Fruit fly (Drosophila melanogaster) whole organism, prepupa: ENCODE data around the gene drn.
A peak's percentile ranks its signal among the peaks of the same experiment; 100 is the strongest.

Experiments
- Blimp-1 ChIP-seq: fragments of 200-800 bp; sonication (Bioruptor generic); optimal IDR thresholded peaks from 3 replicates; lab custom pipeline; 2017; ENCODE audit warnings: missing biosample characterization, missing genetic modification characterization, mild to moderate bottlenecking, moderate library complexity, missing genetic modification reagents
- CG10631 ChIP-seq: fragments of 200-800 bp; sonication (Bioruptor generic); optimal IDR thresholded peaks from 2 replicates; lab custom pipeline; 2016; ENCODE audit warnings: missing biosample characterization, missing genetic modification characterization
- CG10669 ChIP-seq: fragments of 200-800 bp; sonication (Bioruptor generic); optimal IDR thresholded peaks from 3 replicates; lab custom pipeline; 2018; ENCODE audit warnings: missing biosample characterization, mild to moderate bottlenecking, missing genetic modification characterization, moderate library complexity
- CG11294 ChIP-seq: fragments of 200-800 bp; sonication (Bioruptor generic); IDR thresholded peaks from 2 replicates; pipeline ENCODE4 v1.3.6; 2022; ENCODE audit warnings: missing biosample characterization, missing genetic modification characterization
- CG11762 ChIP-seq: fragments of 200-800 bp; sonication (Bioruptor generic); optimal IDR thresholded peaks from 3 replicates; lab custom pipeline; 2016; ENCODE audit warnings: missing biosample characterization, missing genetic modification characterization; ENCODE audit not compliant: insufficient read depth
- CG11902 ChIP-seq: fragments of 200-800 bp; sonication (Bioruptor generic); optimal IDR thresholded peaks from 3 replicates; lab custom pipeline; 2016; ENCODE audit warnings: missing biosample characterization, missing genetic modification characterization
- CG1621 ChIP-seq: fragments of 200-800 bp; sonication (Bioruptor generic); optimal IDR thresholded peaks from 3 replicates; lab custom pipeline; 2018; ENCODE audit warnings: missing biosample characterization, mild to moderate bottlenecking, missing genetic modification characterization
- CG16779 ChIP-seq: fragments of 200-800 bp; sonication (Bioruptor generic); optimal IDR thresholded peaks from 3 replicates; lab custom pipeline; 2017; ENCODE audit warnings: missing biosample characterization, mild to moderate bottlenecking, missing genetic modification characterization
- CG31627 ChIP-seq: fragments of 200-800 bp; sonication (Bioruptor generic); optimal IDR thresholded peaks from 3 replicates; lab custom pipeline; 2016; ENCODE audit warnings: missing biosample characterization, missing genetic modification characterization
- CG34406 ChIP-seq: fragments of 200-800 bp; sonication (Bioruptor generic); optimal IDR thresholded peaks from 3 replicates; lab custom pipeline; 2016; ENCODE audit warnings: missing biosample characterization, missing genetic modification characterization
- CG3919 ChIP-seq: fragments of 200-800 bp; sonication (Bioruptor generic); optimal IDR thresholded peaks from 3 replicates; lab custom pipeline; 2016; ENCODE audit warnings: missing biosample characterization, missing genetic modification characterization
- CG4318 ChIP-seq: fragments of 200-800 bp; sonication (Bioruptor generic); optimal IDR thresholded peaks from 3 replicates; lab custom pipeline; 2017; ENCODE audit warnings: missing biosample characterization, mild to moderate bottlenecking, missing genetic modification characterization
- CG6163 ChIP-seq: fragments of 200-800 bp; sonication (Bioruptor generic); IDR thresholded peaks from 3 replicates; pipeline ENCODE4 v1.3.6; 2022; ENCODE audit warnings: missing biosample characterization, missing genetic modification characterization
- CG6792 ChIP-seq: fragments of 200-800 bp; sonication (Bioruptor generic); optimal IDR thresholded peaks from 3 replicates; lab custom pipeline; 2016; ENCODE audit warnings: missing biosample characterization, missing genetic modification characterization
- CG6808 ChIP-seq: fragments of 200-800 bp; sonication (Bioruptor generic); optimal IDR thresholded peaks from 3 replicates; lab custom pipeline; 2017; ENCODE audit warnings: missing biosample characterization, missing genetic modification characterization, mild to moderate bottlenecking, moderate library complexity, missing genetic modification reagents
- CG6854 ChIP-seq: fragments of 200-800 bp; sonication (Bioruptor generic); optimal IDR thresholded peaks from 2 replicates; lab custom pipeline; 2017; ENCODE audit warnings: missing biosample characterization, mild to moderate bottlenecking, missing genetic modification characterization
- CG7368 ChIP-seq: fragments of 200-800 bp; sonication (Bioruptor generic); optimal IDR thresholded peaks from 3 replicates; lab custom pipeline; 2016; ENCODE audit warnings: missing biosample characterization, missing genetic modification characterization
- CG8119 ChIP-seq: fragments of 200-800 bp; sonication (Bioruptor generic); IDR thresholded peaks from 3 replicates; pipeline ENCODE4 v1.3.6; 2022; ENCODE audit warnings: missing biosample characterization, missing genetic modification characterization
- CG8319 ChIP-seq: fragments of 200-800 bp; sonication (Bioruptor generic); optimal IDR thresholded peaks from 3 replicates; lab custom pipeline; 2016; ENCODE audit warnings: missing biosample characterization, missing genetic modification characterization
- CG8632 ChIP-seq: fragments of 200-800 bp; sonication (Bioruptor generic); optimal IDR thresholded peaks from 3 replicates; lab custom pipeline; 2016; ENCODE audit warnings: missing biosample characterization, missing genetic modification characterization
- CG9139 ChIP-seq: fragments of 200-800 bp; sonication (Bioruptor generic); optimal IDR thresholded peaks from 3 replicates; lab custom pipeline; 2017; ENCODE audit warnings: missing biosample characterization, mild to moderate bottlenecking, missing genetic modification characterization
- Eip75B ChIP-seq: fragments of 200-800 bp; sonication (Bioruptor generic); optimal IDR thresholded peaks from 3 replicates; lab custom pipeline; 2016; ENCODE audit warnings: missing biosample characterization, missing genetic modification characterization
- Eip93F ChIP-seq: fragments of 200-800 bp; sonication (Bioruptor generic); optimal IDR thresholded peaks from 2 replicates; lab custom pipeline; 2016; ENCODE audit warnings: missing biosample characterization, mild to moderate bottlenecking, missing genetic modification characterization
- Ets21C ChIP-seq: fragments of 200-800 bp; sonication (Bioruptor generic); optimal IDR thresholded peaks from 3 replicates; lab custom pipeline; 2016; ENCODE audit warnings: missing biosample characterization, missing genetic modification characterization
- Ets96B ChIP-seq: fragments of 200-800 bp; optimal IDR thresholded peaks from 2 replicates; lab custom pipeline; 2019; ENCODE audit warnings: missing biosample characterization, mild to moderate bottlenecking, missing genetic modification characterization, moderate library complexity
- Gug ChIP-seq: fragments of 200-800 bp; sonication (Bioruptor generic); IDR thresholded peaks from 2 replicates; pipeline ENCODE4 v1.3.6; 2022; ENCODE audit warnings: missing biosample characterization, missing genetic modification characterization
- Hr38 ChIP-seq: sonication (Bioruptor generic); optimal IDR thresholded peaks from 2 replicates; lab custom pipeline; 2016; ENCODE audit warnings: missing biosample characterization, missing genetic modification characterization
- Hr39 ChIP-seq: fragments of 200-800 bp; sonication (Bioruptor generic); optimal IDR thresholded peaks from 2 replicates; lab custom pipeline; 2016; ENCODE audit warnings: missing biosample characterization, missing genetic modification characterization
- Hr4 ChIP-seq: fragments of 200-800 bp; sonication (Bioruptor generic); optimal IDR thresholded peaks from 3 replicates; lab custom pipeline; 2016; ENCODE audit warnings: missing biosample characterization, missing genetic modification characterization
- Met ChIP-seq: fragments of 200-800 bp; sonication (Bioruptor generic); optimal IDR thresholded peaks from 3 replicates; lab custom pipeline; 2016; ENCODE audit warnings: missing biosample characterization, missing genetic modification characterization
- Smox ChIP-seq: fragments of 200-800 bp; sonication (Bioruptor generic); optimal IDR thresholded peaks from 3 replicates; lab custom pipeline; 2016; ENCODE audit warnings: missing biosample characterization, missing genetic modification characterization
- Sox102F ChIP-seq: fragments of 200-800 bp; sonication (Bioruptor generic); optimal IDR thresholded peaks from 2 replicates; lab custom pipeline; 2016; ENCODE audit warnings: missing biosample characterization, mild to moderate bottlenecking, missing genetic modification characterization
- Sox15 ChIP-seq: fragments of 200-800 bp; sonication (Bioruptor generic); optimal IDR thresholded peaks from 3 replicates; lab custom pipeline; 2016; ENCODE audit warnings: missing biosample characterization, missing genetic modification characterization
- achi ChIP-seq: fragments of 200-800 bp; sonication (Bioruptor generic); optimal IDR thresholded peaks from 3 replicates; lab custom pipeline; 2016; ENCODE audit warnings: missing biosample characterization, missing genetic modification characterization
- acj6 ChIP-seq: fragments of 200-800 bp; sonication (Bioruptor generic); optimal IDR thresholded peaks from 3 replicates; lab custom pipeline; 2016; ENCODE audit warnings: missing biosample characterization, missing genetic modification characterization
- cyc ChIP-seq: fragments of 200-800 bp; sonication (Bioruptor generic); optimal IDR thresholded peaks from 3 replicates; lab custom pipeline; 2016; ENCODE audit warnings: missing biosample characterization, missing genetic modification characterization
- dac ChIP-seq: fragments of 200-800 bp; sonication (Bioruptor generic); optimal IDR thresholded peaks from 2 replicates; lab custom pipeline; 2017; ENCODE audit warnings: missing biosample characterization, mild to moderate bottlenecking, missing genetic modification characterization
- dsx ChIP-seq: fragments of 200-800 bp; optimal IDR thresholded peaks from 3 replicates; lab custom pipeline; 2019; ENCODE audit warnings: missing biosample characterization, mild to moderate bottlenecking, missing genetic modification characterization, moderate library complexity; ENCODE audit not compliant: poor library complexity, severe bottlenecking
- eg ChIP-seq: fragments of 200-800 bp; sonication (Bioruptor generic); IDR thresholded peaks from 3 replicates; pipeline ENCODE4 v1.3.6; 2022; ENCODE audit warnings: missing biosample characterization, missing genetic modification characterization
- esn ChIP-seq: fragments of 200-800 bp; sonication (Bioruptor generic); optimal IDR thresholded peaks from 2 replicates; lab custom pipeline; 2016; ENCODE audit warnings: missing biosample characterization, mild to moderate bottlenecking, missing genetic modification characterization, moderate library complexity
- fd85E ChIP-seq: fragments of 200-800 bp; sonication (Bioruptor generic); optimal IDR thresholded peaks from 3 replicates; lab custom pipeline; 2016; ENCODE audit warnings: missing biosample characterization, missing genetic modification characterization
- fkh ChIP-seq: fragments of 200-800 bp; sonication (Bioruptor generic); optimal IDR thresholded peaks from 3 replicates; lab custom pipeline; 2017; ENCODE audit warnings: missing biosample characterization, mild to moderate bottlenecking, missing genetic modification characterization, moderate library complexity
- lz ChIP-seq: fragments of 200-800 bp; sonication (Bioruptor generic); optimal IDR thresholded peaks from 3 replicates; lab custom pipeline; 2016; ENCODE audit warnings: missing biosample characterization, missing genetic modification characterization
- net ChIP-seq: fragments of 200-800 bp; sonication (Bioruptor generic); optimal IDR thresholded peaks from 3 replicates; lab custom pipeline; 2016; ENCODE audit warnings: missing biosample characterization, missing genetic modification characterization
- pdm3 ChIP-seq: fragments of 200-800 bp; sonication (Bioruptor generic); optimal IDR thresholded peaks from 3 replicates; lab custom pipeline; 2016; ENCODE audit warnings: missing biosample characterization, missing genetic modification characterization
- salr ChIP-seq, 2 experiments: fragments of 200-800 bp; sonication (Bioruptor generic); optimal IDR thresholded peaks; 3 replicates each; lab custom pipeline; 2016 to 2018; ENCODE audit warnings: missing biosample characterization in 2 of 2, missing genetic modification characterization in 2 of 2, mild to moderate bottlenecking in 1 of 2
- spab ChIP-seq: fragments of 200-800 bp; sonication (Bioruptor generic); optimal IDR thresholded peaks from 2 replicates; lab custom pipeline; 2017; ENCODE audit warnings: missing biosample characterization, mild to moderate bottlenecking, missing genetic modification characterization, missing genetic modification reagents
- svp ChIP-seq: fragments of 200-800 bp; sonication (Bioruptor generic); peaks from one replicate; lab custom pipeline; 2016; ENCODE audit warnings: missing biosample characterization, missing genetic modification characterization
- topi ChIP-seq: fragments of 200-800 bp; sonication (Bioruptor generic); optimal IDR thresholded peaks from 3 replicates; lab custom pipeline; 2016; ENCODE audit warnings: missing biosample characterization, missing genetic modification characterization
- vri ChIP-seq: fragments of 200-800 bp; sonication (Bioruptor generic); optimal IDR thresholded peaks from 3 replicates; lab custom pipeline; 2016; ENCODE audit warnings: missing biosample characterization, mild to moderate bottlenecking, missing genetic modification characterization

drn gene

dm6 chr3R:9351415-9352379 is 11.7 kb downstream of the drn start:
- TF ChIP-seq esn (GFP tag; lab: Kevin White, UChicago), result peak; percentile 52
- peak; percentile 28 for TF ChIP-seq dac
- TF ChIP-seq CG6808 (GFP tag; lab: Kevin White, UChicago), result peak; percentile 33
- peak; percentile 68 for TF ChIP-seq Met (GFP tag; lab: Kevin White, UChicago)
- TF ChIP-seq CG11902 (GFP tag; lab: Kevin White, UChicago), result peak; percentile 10
- peak; percentile 31 for TF ChIP-seq Eip75B (GFP tag; lab: Kevin White, UChicago)
- peak; percentile 17 for TF ChIP-seq CG1621 (tag; lab: Kevin White, UChicago)
- no peak for TF ChIP-seq CG8319 (GFP tag; lab: Kevin White, UChicago)
- TF ChIP-seq fd85E (GFP tag; lab: Kevin White, UChicago), result peak; percentile 44
- TF ChIP-seq CG8632, result peak; percentile 58
- no peak for TF ChIP-seq Hr38 (GFP tag; lab: Kevin White, UChicago)
- peak; percentile 63 for TF ChIP-seq CG4318 (GFP tag; lab: Kevin White, UChicago)
- no peak for TF ChIP-seq Blimp-1 (GFP tag; lab: Kevin White, UChicago)
- peak; percentile 51 for TF ChIP-seq CG34406 (GFP tag; lab: Kevin White, UChicago)
- no peak for TF ChIP-seq CG16779 (tag; lab: Kevin White, UChicago)
- peak; percentile 50 for TF ChIP-seq spab (GFP tag; lab: Kevin White, UChicago)
- no peak for TF ChIP-seq CG6854 (GFP tag; lab: Kevin White, UChicago)
- no peak for TF ChIP-seq CG11294 (GFP tag; lab: Robert Waterston, UW)
- peak; percentile 10 for TF ChIP-seq CG9139 (GFP tag; lab: Kevin White, UChicago)
- no peak for TF ChIP-seq CG6163 (GFP tag; lab: Robert Waterston, UW)
- peak; percentile 45 for TF ChIP-seq cyc (GFP tag; lab: Kevin White, UChicago)
- peak; percentile 18 for TF ChIP-seq Eip93F (GFP tag; lab: Kevin White, UChicago)
- TF ChIP-seq salr (GFP tag; optimal IDR thresholded peaks at IDR 0.05; lab: Kevin White, UChicago), result peak in 1 of 2 experiments; percentile 81
- TF ChIP-seq achi (GFP tag; lab: Kevin White, UChicago), result peak; percentile 67
- TF ChIP-seq CG6792, result peak; percentile 4
- peak; percentile 60 for TF ChIP-seq Smox (GFP tag; lab: Kevin White, UChicago)
- peak; percentile 83 for TF ChIP-seq net
- peak; percentile 63 for TF ChIP-seq Sox102F (GFP tag; lab: Kevin White, UChicago)
- peak; percentile 61 for TF ChIP-seq CG11762 (GFP tag; lab: Kevin White, UChicago)
- TF ChIP-seq svp (GFP tag; lab: Kevin White, UChicago), result peak; percentile 72
- TF ChIP-seq CG10631 (GFP tag; lab: Kevin White, UChicago), result peak; percentile 70
- peak; percentile 92 for TF ChIP-seq vri
- TF ChIP-seq lz (GFP tag; lab: Kevin White, UChicago), result peak; percentile 17
- TF ChIP-seq Hr39 (GFP tag; lab: Kevin White, UChicago), result peak; percentile 56
- no peak for TF ChIP-seq eg (GFP tag; lab: Robert Waterston, UW)
- TF ChIP-seq Hr4 (GFP tag; lab: Kevin White, UChicago), result peak; percentile 89
- peak; percentile 65 for TF ChIP-seq CG10669 (GFP tag; lab: Kevin White, UChicago)
- peak; percentile 95 for TF ChIP-seq fkh (GFP tag; lab: Kevin White, UChicago)
- TF ChIP-seq dsx (GFP tag; lab: Kevin White, UChicago), result no peak
- no peak for TF ChIP-seq Gug (GFP tag; lab: Robert Waterston, UW)
- peak; percentile 47 for TF ChIP-seq CG31627 (GFP tag; lab: Kevin White, UChicago)
- peak; percentile 11 for TF ChIP-seq Sox15 (GFP tag; lab: Kevin White, UChicago)
- TF ChIP-seq CG7368 (GFP tag; lab: Kevin White, UChicago), result peak; percentile 51
- peak; percentile 58 for TF ChIP-seq Ets96B
- TF ChIP-seq pdm3, result peak; percentile 74
- TF ChIP-seq CG3919 (GFP tag; lab: Kevin White, UChicago), result peak; percentile 76
- 0 out of 3 replicates have a peak, but pooled peaks have one; percentile 19 for TF ChIP-seq CG8119
- TF ChIP-seq acj6 (GFP tag; lab: Kevin White, UChicago), result peak; percentile 73
- peak; percentile 57 for TF ChIP-seq topi (GFP tag; lab: Kevin White, UChicago)
- peak; percentile 25 for TF ChIP-seq Ets21C (GFP tag; lab: Kevin White, UChicago)
